Fruit fly (Drosophila melanogaster): ENCODE measurements around the gene Polr3H.

dm6 chr3L:11678313-11678817 is 29.8 kb downstream of the Polr3H start:
- TF ChIP-seq Myc (optimal IDR thresholded peaks at IDR 0.05) (no peak), psq (optimal IDR thresholded peaks at IDR 0.05) (no peak), h (optimal IDR thresholded peaks at IDR 0.05) (no peak), insv (optimal IDR thresholded peaks at IDR 0.05) (no peak)
